Fruit fly (Drosophila melanogaster): Measurements from ENCODE around the gene Itpr.

Itpr gene

DNA sequence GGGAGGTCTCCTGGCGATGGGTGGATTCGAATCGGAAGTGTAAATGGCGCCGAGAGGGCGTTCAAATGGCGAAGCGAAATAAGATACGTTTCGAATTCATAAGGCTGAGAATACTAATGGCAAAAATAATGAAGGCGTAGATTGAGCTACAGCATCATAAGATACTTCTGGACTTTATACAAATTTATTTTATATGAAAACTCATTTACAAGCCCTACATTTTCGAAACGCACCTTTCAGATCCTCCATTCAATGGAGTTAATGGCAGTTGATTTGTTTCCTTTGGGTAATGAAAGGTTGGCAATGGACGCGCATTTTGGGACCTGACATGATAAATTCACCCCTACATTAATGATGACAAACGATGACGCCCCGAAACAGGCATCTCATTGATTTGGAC, 2.2 kb upstream of the Itpr start (continued):
- TF ChIP-seq CG4318 (GFP tag; optimal IDR thresholded peaks at IDR 0.05), result no peak
- no peak for TF ChIP-seq Sox15 (GFP tag; optimal IDR thresholded peaks at IDR 0.05)
- no peak for TF ChIP-seq CG8632 (GFP tag; optimal IDR thresholded peaks at IDR 0.05)
- TF ChIP-seq CG6276 (GFP tag; optimal IDR thresholded peaks at IDR 0.05), result no peak
- TF ChIP-seq esn (GFP tag; optimal IDR thresholded peaks at IDR 0.05), result peak; percentile 10
- TF ChIP-seq Ets96B (tag; optimal IDR thresholded peaks at IDR 0.05), result no peak
- peak; percentile 21 for TF ChIP-seq Met (GFP tag; optimal IDR thresholded peaks at IDR 0.05)
- TF ChIP-seq Eip75B (GFP tag; optimal IDR thresholded peaks at IDR 0.05), result no peak
- peak; percentile 36 for TF ChIP-seq Hr39 (GFP tag; optimal IDR thresholded peaks at IDR 0.05)
- no peak for TF ChIP-seq CG11294 (GFP tag; IDR thresholded peaks at IDR 0.05)
- TF ChIP-seq CG10631 (GFP tag; optimal IDR thresholded peaks at IDR 0.05), result no peak
- TF ChIP-seq achi (GFP tag; optimal IDR thresholded peaks at IDR 0.05), result no peak
- TF ChIP-seq CG6808 (GFP tag; optimal IDR thresholded peaks at IDR 0.05), result no peak
- no peak for TF ChIP-seq Ets21C (GFP tag; optimal IDR thresholded peaks at IDR 0.05)
- TF ChIP-seq spab (GFP tag; optimal IDR thresholded peaks at IDR 0.05), result no peak

DNA sequence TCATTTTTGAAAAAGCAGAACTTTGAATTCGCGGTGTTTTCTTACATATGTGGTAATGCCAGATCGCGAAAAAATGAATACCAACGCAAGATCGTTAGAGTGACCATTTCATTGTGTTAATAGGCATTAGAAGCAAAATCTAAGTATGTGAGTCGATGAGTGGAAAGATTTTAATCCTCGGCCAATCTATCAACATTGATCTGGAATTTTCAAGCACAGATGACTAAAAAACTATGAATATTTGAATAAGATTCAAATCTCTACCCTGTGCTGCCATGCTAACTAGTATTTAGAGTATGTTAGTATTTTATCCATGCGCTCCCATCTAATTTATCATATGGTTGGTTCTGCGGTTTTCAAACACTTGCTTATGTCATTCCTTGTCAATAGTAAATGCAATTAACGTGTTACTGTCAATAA, 325 bp upstream of the Itpr start:
- TF ChIP-seq fkh (GFP tag; optimal IDR thresholded peaks at IDR 0.05) (peak; percentile 7), Eip78C (GFP tag) (peak; percentile 48), pdm3 (GFP tag; optimal IDR thresholded peaks at IDR 0.05) (no peak), CG6808 (GFP tag; optimal IDR thresholded peaks at IDR 0.05) (no peak), CG8632 (GFP tag; optimal IDR thresholded peaks at IDR 0.05) (no peak)

DNA sequence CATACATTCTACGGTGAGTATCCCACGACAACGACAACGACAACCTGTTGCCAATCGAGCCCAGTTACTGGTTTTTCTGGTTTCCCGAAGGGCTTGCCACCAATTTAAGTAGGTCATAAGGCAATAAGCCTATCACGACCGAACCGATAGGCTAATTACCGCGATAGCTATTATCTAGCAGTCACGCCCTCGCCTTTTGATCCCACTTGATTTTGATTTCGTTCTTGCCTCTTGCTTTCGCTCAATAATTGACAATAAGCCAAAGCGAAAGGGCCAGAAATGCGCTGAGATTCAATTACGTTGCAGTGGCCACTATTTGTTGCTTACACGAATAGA, 927 bp downstream of the Itpr start:
- TF ChIP-seq Ets96B (tag; optimal IDR thresholded peaks at IDR 0.05), result no peak
- TF ChIP-seq svp (GFP tag), result peak; percentile 90
- TF ChIP-seq lz (GFP tag; optimal IDR thresholded peaks at IDR 0.05), result no peak

DNA sequence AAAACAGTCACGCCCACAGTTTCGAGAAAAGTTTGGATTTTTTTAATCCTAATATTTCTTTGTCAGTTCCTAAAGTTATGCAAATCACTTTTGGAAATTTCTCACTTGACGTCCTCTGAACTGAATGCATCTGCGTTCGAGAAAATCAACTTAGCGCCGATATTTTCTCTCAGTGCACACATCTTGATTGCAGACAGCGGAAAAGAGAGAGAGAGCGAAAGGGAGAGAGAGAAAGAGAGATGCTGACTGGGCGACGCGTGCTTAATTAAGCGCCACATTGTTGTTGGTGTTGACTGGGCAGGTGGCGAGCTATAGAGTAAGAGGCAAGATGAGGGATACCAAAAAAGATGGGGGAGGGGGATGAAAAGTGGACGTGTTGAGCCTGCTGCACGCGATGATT, 1.7 kb downstream of the Itpr start:
- TF ChIP-seq acj6 (GFP tag; optimal IDR thresholded peaks at IDR 0.05), result peak; percentile 63
- TF ChIP-seq net (GFP tag; optimal IDR thresholded peaks at IDR 0.05), result peak; percentile 73
- TF ChIP-seq esn (GFP tag; optimal IDR thresholded peaks at IDR 0.05), result peak; percentile 72
- TF ChIP-seq CG11294 (GFP tag; IDR thresholded peaks at IDR 0.05), result peak; percentile 22; the same call in 1 of the 2 replicates
- TF ChIP-seq CG6792 (GFP tag; optimal IDR thresholded peaks at IDR 0.05), result peak; percentile 60
- TF ChIP-seq fd59A (GFP tag; optimal IDR thresholded peaks at IDR 0.05), result peak; percentile 63
- TF ChIP-seq CG8632 (GFP tag; optimal IDR thresholded peaks at IDR 0.05), result peak; percentile 65
- TF ChIP-seq Eip75B (GFP tag; optimal IDR thresholded peaks at IDR 0.05), result peak; percentile 66
- TF ChIP-seq lz (GFP tag; optimal IDR thresholded peaks at IDR 0.05), result peak; percentile 69
- TF ChIP-seq vri (GFP tag; optimal IDR thresholded peaks at IDR 0.05), result peak; percentile 30
- peak; percentile 40 for TF ChIP-seq CG4318 (GFP tag; optimal IDR thresholded peaks at IDR 0.05)
- no peak for TF ChIP-seq Blimp-1 (GFP tag; optimal IDR thresholded peaks at IDR 0.05)
- peak; percentile 27 to 47 for TF ChIP-seq salr (GFP tag; optimal IDR thresholded peaks at IDR 0.05)
- peak; percentile 18 for TF ChIP-seq CG16779 (tag; optimal IDR thresholded peaks at IDR 0.05)
- peak; percentile 40 for TF ChIP-seq Ets96B (tag; optimal IDR thresholded peaks at IDR 0.05)
- TF ChIP-seq fkh (GFP tag; optimal IDR thresholded peaks at IDR 0.05), result no peak
- no peak for TF ChIP-seq Hr38 (GFP tag; optimal IDR thresholded peaks at IDR 0.05)
- TF ChIP-seq OdsH (GFP tag; optimal IDR thresholded peaks at IDR 0.05), result peak; percentile 67
- TF ChIP-seq Ets21C (GFP tag; optimal IDR thresholded peaks at IDR 0.05), result peak; percentile 32
- TF ChIP-seq Gug (GFP tag; IDR thresholded peaks at IDR 0.05), result peak; percentile 43; the same call in 1 of the 2 replicates
- TF ChIP-seq spab (GFP tag; optimal IDR thresholded peaks at IDR 0.05), result peak; percentile 49
- peak; percentile 76 for TF ChIP-seq CG15336 (GFP tag; IDR thresholded peaks at IDR 0.05)
- peak; percentile 65 for TF ChIP-seq CG6808 (GFP tag; optimal IDR thresholded peaks at IDR 0.05)
- TF ChIP-seq Sox14 (GFP tag; optimal IDR thresholded peaks at IDR 0.05), result peak; percentile 64
- peak; percentile 72 for TF ChIP-seq CG31627 (GFP tag; optimal IDR thresholded peaks at IDR 0.05)
- no peak for TF ChIP-seq CG6854 (GFP tag; optimal IDR thresholded peaks at IDR 0.05)
- peak; percentile 62 for TF ChIP-seq CG6276 (GFP tag; optimal IDR thresholded peaks at IDR 0.05)
- peak; percentile 75 for TF ChIP-seq eg (GFP tag; IDR thresholded peaks at IDR 0.05)
- TF ChIP-seq Met (GFP tag; optimal IDR thresholded peaks at IDR 0.05), result peak; percentile 58
- peak; percentile 91 for TF ChIP-seq svp (GFP tag)
- TF ChIP-seq Eip78C (GFP tag), result peak; percentile 94
- peak; percentile 90 for TF ChIP-seq dsx (GFP tag; optimal IDR thresholded peaks at IDR 0.05; ENCODE audit: poor library complexity, severe bottlenecking)
- TF ChIP-seq Sox102F (GFP tag; optimal IDR thresholded peaks at IDR 0.05), result peak; percentile 80
- peak; percentile 70 for TF ChIP-seq Hr39 (GFP tag; optimal IDR thresholded peaks at IDR 0.05)
- peak; percentile 62 for TF ChIP-seq CG34406 (GFP tag; optimal IDR thresholded peaks at IDR 0.05)
- TF ChIP-seq CG7368 (GFP tag; optimal IDR thresholded peaks at IDR 0.05), result peak; percentile 41
- no peak for TF ChIP-seq Lpt (GFP tag; optimal IDR thresholded peaks at IDR 0.05)
- peak; percentile 60 for TF ChIP-seq cyc (GFP tag; optimal IDR thresholded peaks at IDR 0.05)
- TF ChIP-seq CG8119 (GFP tag; IDR thresholded peaks at IDR 0.05), result peak; percentile 61; the same call in 1 of the 3 replicates
- peak; percentile 61 for TF ChIP-seq topi (GFP tag; optimal IDR thresholded peaks at IDR 0.05)
